Fruit fly (Drosophila melanogaster): ENCODE measurements around the gene CG8097.

Gene CG8097

dm6 chrX:15610957-15611356 is 28.0 kb downstream of the CG8097 start:
- peak; percentile 13 for TF ChIP-seq Ets96B (tag; optimal IDR thresholded peaks at IDR 0.05)
- TF ChIP-seq CG3919 (GFP tag; optimal IDR thresholded peaks at IDR 0.05), result peak; percentile 27
- no peak for TF ChIP-seq Sox102F (GFP tag; optimal IDR thresholded peaks at IDR 0.05)
- TF ChIP-seq CG11762 (GFP tag; optimal IDR thresholded peaks at IDR 0.05; ENCODE audit: insufficient read depth), result no peak
- peak; percentile 13 for TF ChIP-seq Hr39 (GFP tag; optimal IDR thresholded peaks at IDR 0.05)
- TF ChIP-seq net (GFP tag; optimal IDR thresholded peaks at IDR 0.05), result no peak
- TF ChIP-seq CG6276 (GFP tag; optimal IDR thresholded peaks at IDR 0.05), result no peak
- TF ChIP-seq CG3032 (tag; optimal IDR thresholded peaks at IDR 0.05), result no peak
- TF ChIP-seq dac (GFP tag; optimal IDR thresholded peaks at IDR 0.05), result no peak
- peak; percentile 25 for TF ChIP-seq achi (GFP tag; optimal IDR thresholded peaks at IDR 0.05)
- peak; percentile 20 for TF ChIP-seq CG34406 (GFP tag; optimal IDR thresholded peaks at IDR 0.05)
- TF ChIP-seq OdsH (GFP tag; optimal IDR thresholded peaks at IDR 0.05), result peak; percentile 16
- no peak for TF ChIP-seq CG16779 (tag; optimal IDR thresholded peaks at IDR 0.05)
- peak; percentile 3 for TF ChIP-seq Eip75B (GFP tag; optimal IDR thresholded peaks at IDR 0.05)
- no peak for TF ChIP-seq fd85E (GFP tag; optimal IDR thresholded peaks at IDR 0.05)
- TF ChIP-seq CG6854 (GFP tag; optimal IDR thresholded peaks at IDR 0.05), result no peak
- TF ChIP-seq CG7368 (GFP tag; optimal IDR thresholded peaks at IDR 0.05), result no peak
- peak; percentile 19 for TF ChIP-seq CG10631 (GFP tag; optimal IDR thresholded peaks at IDR 0.05)
- TF ChIP-seq cyc (GFP tag; optimal IDR thresholded peaks at IDR 0.05), result no peak
- peak; percentile 10 for TF ChIP-seq CG8632 (GFP tag; optimal IDR thresholded peaks at IDR 0.05)
- TF ChIP-seq dsx (GFP tag; optimal IDR thresholded peaks at IDR 0.05; ENCODE audit: poor library complexity, severe bottlenecking), result no peak
- peak; percentile 30 for TF ChIP-seq CG31627 (GFP tag; optimal IDR thresholded peaks at IDR 0.05)
- no peak for TF ChIP-seq CG8319 (GFP tag; optimal IDR thresholded peaks at IDR 0.05)
- no peak for TF ChIP-seq Gug (GFP tag; IDR thresholded peaks at IDR 0.05)
- no peak for TF ChIP-seq lz (GFP tag; optimal IDR thresholded peaks at IDR 0.05)
- peak; percentile 12 for TF ChIP-seq CG6808 (GFP tag; optimal IDR thresholded peaks at IDR 0.05)
- TF ChIP-seq Hr4 (GFP tag; optimal IDR thresholded peaks at IDR 0.05), result peak; percentile 39
- peak; percentile 40; the same call in 1 of the 2 replicates for TF ChIP-seq CG15336 (GFP tag; IDR thresholded peaks at IDR 0.05)
- peak; percentile 53 for TF ChIP-seq CG32006 (GFP tag; optimal IDR thresholded peaks at IDR 0.05)
- no peak for TF ChIP-seq CG11294 (GFP tag; IDR thresholded peaks at IDR 0.05)
- TF ChIP-seq eg (GFP tag; IDR thresholded peaks at IDR 0.05), result peak; percentile 36; the same call in 1 of the 3 replicates
- TF ChIP-seq CG9139 (GFP tag; optimal IDR thresholded peaks at IDR 0.05), result no peak
- TF ChIP-seq svp (GFP tag), result peak; percentile 76
- no peak for TF ChIP-seq Ets21C (GFP tag; optimal IDR thresholded peaks at IDR 0.05)
- peak; percentile 23 for TF ChIP-seq acj6 (GFP tag; optimal IDR thresholded peaks at IDR 0.05)
- no peak for TF ChIP-seq CG11902 (GFP tag; optimal IDR thresholded peaks at IDR 0.05)
- TF ChIP-seq Lpt (GFP tag; optimal IDR thresholded peaks at IDR 0.05), result no peak
- TF ChIP-seq Eip78C (GFP tag), result peak; percentile 74
- TF ChIP-seq ss (GFP tag; optimal IDR thresholded peaks at IDR 0.05), result peak in 1 of 2 experiments; percentile 9
- TF ChIP-seq CG8119 (GFP tag; IDR thresholded peaks at IDR 0.05), result no peak; the same call in 2 of the 3 replicates
- no peak for TF ChIP-seq spab (GFP tag; optimal IDR thresholded peaks at IDR 0.05)
- peak in 1 of 2 experiments; percentile 9 for TF ChIP-seq salr (GFP tag; optimal IDR thresholded peaks at IDR 0.05)
- TF ChIP-seq Sox14 (GFP tag; optimal IDR thresholded peaks at IDR 0.05), result peak; percentile 41
- peak; percentile 9 for TF ChIP-seq CG4318 (GFP tag; optimal IDR thresholded peaks at IDR 0.05)
- TF ChIP-seq Eip93F (GFP tag; optimal IDR thresholded peaks at IDR 0.05), result no peak
- no peak for TF ChIP-seq CG6163 (GFP tag; IDR thresholded peaks at IDR 0.05)
- no peak for TF ChIP-seq Sox15 (GFP tag; optimal IDR thresholded peaks at IDR 0.05)
- no peak for TF ChIP-seq fkh (GFP tag; optimal IDR thresholded peaks at IDR 0.05)
- peak; percentile 38 for TF ChIP-seq topi (GFP tag; optimal IDR thresholded peaks at IDR 0.05)
- TF ChIP-seq CG1621 (tag; optimal IDR thresholded peaks at IDR 0.05), result no peak
- TF ChIP-seq Met (GFP tag; optimal IDR thresholded peaks at IDR 0.05), result peak; percentile 48
- TF ChIP-seq CG10669 (GFP tag; optimal IDR thresholded peaks at IDR 0.05), result peak; percentile 12
- TF ChIP-seq Blimp-1 (GFP tag; optimal IDR thresholded peaks at IDR 0.05), result no peak
